Fruit fly (Drosophila melanogaster): ENCODE measurements around the gene CG32109.
A peak's percentile ranks its signal among the peaks of the same experiment; 100 is the strongest.

Gene CG32109

DNA sequence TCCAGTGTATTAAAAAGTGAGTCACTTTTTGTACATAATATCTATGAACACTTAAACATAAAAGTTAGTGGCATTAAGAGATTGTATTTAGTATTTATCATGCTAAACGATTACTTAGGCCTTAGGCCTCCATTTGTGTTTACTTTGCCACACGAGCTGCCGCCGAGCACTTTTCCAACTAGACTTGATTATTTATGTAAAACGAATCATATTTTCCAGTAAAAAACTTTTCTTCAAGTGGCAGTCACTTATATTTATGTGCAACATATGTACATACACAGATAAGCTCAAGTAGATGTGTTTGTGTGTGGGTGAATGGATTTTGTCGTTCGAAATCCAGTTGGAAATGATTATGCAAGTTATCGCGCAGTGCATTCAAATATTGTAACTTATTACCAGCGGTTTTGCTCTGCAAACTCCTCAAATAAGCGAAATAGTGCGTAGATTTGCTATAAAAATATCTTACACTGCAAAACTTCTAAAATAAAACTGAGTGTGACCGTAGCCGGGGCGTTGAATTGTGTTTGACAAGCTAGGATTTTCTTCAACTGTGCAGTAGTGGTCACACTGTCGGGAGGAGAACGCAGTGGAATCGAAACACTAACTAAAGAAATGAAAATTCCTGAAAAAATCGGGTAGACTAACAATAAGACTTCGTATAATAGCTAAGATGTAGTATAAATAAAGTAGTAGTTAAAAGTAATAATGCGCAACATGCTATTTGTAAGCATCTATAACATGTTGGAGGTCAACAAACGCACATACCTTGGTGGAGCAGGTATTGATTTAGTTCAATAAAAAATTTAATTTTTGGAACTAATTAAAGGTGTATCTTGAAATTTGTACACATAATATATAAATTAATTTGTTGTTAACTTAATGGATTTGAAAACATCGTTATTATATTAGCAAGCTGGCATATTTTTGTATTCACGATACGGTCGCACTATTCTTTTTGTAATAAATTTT lies 4.7 kb downstream of the CG32109 start, which contains the start of the genes Klc and CG10984 (continued):
- TF ChIP-seq CG1647 (GFP tag; optimal IDR thresholded peaks at IDR 0.05), result peak; percentile 45
- peak; percentile 56 for TF ChIP-seq CG10147 (GFP tag; optimal IDR thresholded peaks at IDR 0.05)
- TF ChIP-seq MBD-R2 (GFP tag; IDR thresholded peaks at IDR 0.05), result peak; percentile 16; the same call in 1 of the 2 replicates
- peak; percentile 48 for TF ChIP-seq phol (tag; optimal IDR thresholded peaks at IDR 0.05)
- no peak for TF ChIP-seq toy (GFP tag; IDR thresholded peaks at IDR 0.05)
- peak; percentile 24 to 57 for TF ChIP-seq dpn (GFP tag; optimal IDR thresholded peaks at IDR 0.05)
- TF ChIP-seq Neu2 (GFP tag; optimal IDR thresholded peaks at IDR 0.05; ENCODE audit: borderline replicate concordance), result no peak
- TF ChIP-seq nerfin-2 (GFP tag; IDR thresholded peaks at IDR 0.05; ENCODE audit: partially characterized antibody), result no peak
- no peak for TF ChIP-seq pros (GFP tag; optimal IDR thresholded peaks at IDR 0.05)
- TF ChIP-seq CG14014 (GFP tag; IDR thresholded peaks at IDR 0.05), result peak; percentile 66; the same call in 1 of the 2 replicates
- no peak; the same call in 1 of the 2 replicates for TF ChIP-seq gsb (GFP tag; IDR thresholded peaks at IDR 0.05)
- TF ChIP-seq CG12769 (tag; optimal IDR thresholded peaks at IDR 0.05), result peak; percentile 69
- TF ChIP-seq Mad (GFP tag; optimal IDR thresholded peaks at IDR 0.05), result no peak
- no peak for TF ChIP-seq CG10959 (GFP tag; IDR thresholded peaks at IDR 0.05)
- peak; percentile 21 for TF ChIP-seq CG2116 (GFP tag; optimal IDR thresholded peaks at IDR 0.05)
- no peak; the same call in 1 of the 2 replicates for TF ChIP-seq ttk (GFP tag; IDR thresholded peaks at IDR 0.05)
- peak; percentile 69 for TF ChIP-seq nau (GFP tag; optimal IDR thresholded peaks at IDR 0.05)
- TF ChIP-seq Nf-YB (GFP tag; optimal IDR thresholded peaks at IDR 0.05), result no peak
- TF ChIP-seq kah (GFP tag; optimal IDR thresholded peaks at IDR 0.05), result no peak
- peak; percentile 47 for TF ChIP-seq CG10979 (tag; optimal IDR thresholded peaks at IDR 0.05)
- 0 out of 2 replicates have a peak, but pooled peaks have one; percentile 10 for TF ChIP-seq unc-4 (GFP tag; IDR thresholded peaks at IDR 0.05; ENCODE audit: partially characterized antibody)
- no peak for TF ChIP-seq TFAM (GFP tag; optimal IDR thresholded peaks at IDR 0.05)
- peak; percentile 51; the same call in 1 of the 2 replicates for TF ChIP-seq CG1024 (GFP tag; IDR thresholded peaks at IDR 0.05)
- peak; percentile 88 for TF ChIP-seq vvl (GFP tag; IDR thresholded peaks at IDR 0.05)
- TF ChIP-seq disco-r (GFP tag; optimal IDR thresholded peaks at IDR 0.05), result no peak
- TF ChIP-seq CG3407 (GFP tag; optimal IDR thresholded peaks at IDR 0.05), result peak; percentile 11
- no peak for TF ChIP-seq cwo (GFP tag; optimal IDR thresholded peaks at IDR 0.05)
- peak; percentile 45 for TF ChIP-seq CG18619 (GFP tag; optimal IDR thresholded peaks at IDR 0.05)
- TF ChIP-seq Poxn (GFP tag; IDR thresholded peaks at IDR 0.05), result no peak
- peak; percentile 54; the same call in 1 of the 2 replicates for TF ChIP-seq danr (GFP tag; IDR thresholded peaks at IDR 0.05)
- TF ChIP-seq pb (GFP tag; optimal IDR thresholded peaks at IDR 0.05), result peak; percentile 73
- peak; percentile 76 for TF ChIP-seq CG2120 (GFP tag; optimal IDR thresholded peaks at IDR 0.05)
- peak; percentile 66 for TF ChIP-seq CG7786 (GFP tag; optimal IDR thresholded peaks at IDR 0.05)
- peak; percentile 74 for TF ChIP-seq gem (tag; optimal IDR thresholded peaks at IDR 0.05)
- TF ChIP-seq gce (GFP tag; IDR thresholded peaks at IDR 0.05), result no peak; the same call in 1 of the 3 replicates
- peak; percentile 27 for TF ChIP-seq CG13775 (GFP tag; optimal IDR thresholded peaks at IDR 0.05)
- TF ChIP-seq z (GFP tag; IDR thresholded peaks at IDR 0.05), result no peak
- TF ChIP-seq Trl (optimal IDR thresholded peaks at IDR 0.05), result no peak
- peak; percentile 74 for TF ChIP-seq Trl (GFP tag; optimal IDR thresholded peaks at IDR 0.05)
- TF ChIP-seq CG15073 (GFP tag; optimal IDR thresholded peaks at IDR 0.05), result no peak
- TF ChIP-seq prd (optimal IDR thresholded peaks at IDR 0.05), result no peak
- TF ChIP-seq prd (GFP tag; IDR thresholded peaks at IDR 0.05), result no peak; the same call in 1 of the 3 replicates
- peak; percentile 4 for TF ChIP-seq CG18764 (GFP tag; optimal IDR thresholded peaks at IDR 0.05)
- peak; percentile 65; the same call in 1 of the 3 replicates for TF ChIP-seq ken (GFP tag; IDR thresholded peaks at IDR 0.05)
- peak; percentile 64 for TF ChIP-seq ind (GFP tag; optimal IDR thresholded peaks at IDR 0.05)
- peak; percentile 70 for TF ChIP-seq Fer1 (GFP tag; optimal IDR thresholded peaks at IDR 0.05)
- TF ChIP-seq CG5180 (GFP tag; optimal IDR thresholded peaks at IDR 0.05), result no peak
- no peak for TF ChIP-seq bigmax (GFP tag; optimal IDR thresholded peaks at IDR 0.05)
